Worm (Caenorhabditis elegans): ENCODE results near the gene B0198.3.

DNA sequence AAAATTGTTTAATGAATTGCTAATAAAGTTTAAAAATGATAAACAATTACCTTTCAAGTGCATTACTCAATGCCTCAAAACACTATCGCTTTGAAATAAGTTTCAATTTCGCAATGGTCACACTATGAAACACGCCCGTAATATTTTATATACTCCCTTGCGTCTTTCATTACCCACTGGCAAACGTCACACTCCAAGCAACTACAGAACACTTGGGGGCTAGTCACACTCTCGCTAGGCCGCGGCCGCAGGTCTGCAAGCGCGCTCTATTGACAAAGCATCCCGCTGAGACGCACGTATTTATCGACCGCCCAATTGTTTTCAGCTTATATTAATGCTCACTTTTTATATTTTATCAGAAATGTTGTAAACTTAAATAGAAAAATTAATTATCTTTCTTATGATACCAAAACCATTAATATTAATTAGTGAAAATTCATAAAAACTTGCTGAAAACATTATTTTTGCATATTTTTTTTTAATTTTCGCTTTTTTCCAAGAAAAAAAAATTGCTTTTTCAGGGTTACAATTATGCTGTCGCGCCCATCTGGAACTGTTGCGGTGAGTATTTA is 38.9 kb downstream of the B0198.3 start, which contains the start of the genes nmat-1 and ucr-2.1:
- no peak for TF ChIP-seq sox-4 (tag; optimal IDR thresholded peaks at IDR 0.05)
- TF ChIP-seq ceh-34 (tag; optimal IDR thresholded peaks at IDR 0.05) = peak; percentile 12
- peak; percentile 62 for TF ChIP-seq ceh-14 (tag; optimal IDR thresholded peaks at IDR 0.05)
- no peak for TF ChIP-seq hlh-6 (tag; optimal IDR thresholded peaks at IDR 0.05)
- no peak for TF ChIP-seq unc-86 (tag; optimal IDR thresholded peaks at IDR 0.05)
- peak; percentile 64 for TF ChIP-seq C08G9.2 (tag; optimal IDR thresholded peaks at IDR 0.05)
- no peak for TF ChIP-seq nhr-11 (tag; optimal IDR thresholded peaks at IDR 0.05)
- TF ChIP-seq ets-4 (tag; optimal IDR thresholded peaks at IDR 0.05) = peak; percentile 46
- TF ChIP-seq ceh-24 (tag; optimal IDR thresholded peaks at IDR 0.05) = no peak
